Fruit fly (Drosophila melanogaster): ENCODE measurements around the gene CG11085.

Gene CG11085

DNA sequence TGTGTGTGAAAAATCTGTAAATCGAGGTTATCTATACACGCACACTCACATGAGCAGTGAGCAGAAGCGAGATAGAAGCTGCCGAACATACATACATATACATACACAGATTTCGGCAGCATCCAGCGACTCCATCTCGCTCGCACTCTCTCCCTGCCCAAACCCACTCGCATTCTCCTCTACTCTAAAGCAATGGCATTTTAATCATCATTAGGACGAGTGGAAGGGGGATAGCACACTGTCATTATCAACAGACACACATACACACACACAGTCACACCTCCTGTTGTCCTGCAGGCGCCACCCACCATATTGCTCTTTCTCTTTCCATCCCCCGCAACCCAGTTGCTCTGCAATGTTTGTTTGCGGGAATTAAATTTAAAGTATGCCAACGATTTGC lies 17.9 kb downstream of the CG11085 start:
- TF ChIP-seq Hnf4 (GFP tag; optimal IDR thresholded peaks at IDR 0.05), result no peak
- TF ChIP-seq CrebA (GFP tag; optimal IDR thresholded peaks at IDR 0.05; ENCODE audit: borderline replicate concordance), result no peak
- TF ChIP-seq dl (GFP tag; optimal IDR thresholded peaks at IDR 0.05; ENCODE audit: insufficient read depth in 1 of 2, partially characterized antibody in 2 of 2), result no peak
- no peak for TF ChIP-seq N (GFP tag; optimal IDR thresholded peaks at IDR 0.05)
- no peak for TF ChIP-seq lola (GFP tag; optimal IDR thresholded peaks at IDR 0.05)
- no peak for TF ChIP-seq Dif (GFP tag; optimal IDR thresholded peaks at IDR 0.05; ENCODE audit: partially characterized antibody)
- TF ChIP-seq woc (GFP tag; optimal IDR thresholded peaks at IDR 0.05), result no peak
- TF ChIP-seq CG32264 (GFP tag; optimal IDR thresholded peaks at IDR 0.05), result no peak
- TF ChIP-seq dsf (GFP tag; optimal IDR thresholded peaks at IDR 0.05; ENCODE audit: borderline replicate concordance), result no peak

DNA sequence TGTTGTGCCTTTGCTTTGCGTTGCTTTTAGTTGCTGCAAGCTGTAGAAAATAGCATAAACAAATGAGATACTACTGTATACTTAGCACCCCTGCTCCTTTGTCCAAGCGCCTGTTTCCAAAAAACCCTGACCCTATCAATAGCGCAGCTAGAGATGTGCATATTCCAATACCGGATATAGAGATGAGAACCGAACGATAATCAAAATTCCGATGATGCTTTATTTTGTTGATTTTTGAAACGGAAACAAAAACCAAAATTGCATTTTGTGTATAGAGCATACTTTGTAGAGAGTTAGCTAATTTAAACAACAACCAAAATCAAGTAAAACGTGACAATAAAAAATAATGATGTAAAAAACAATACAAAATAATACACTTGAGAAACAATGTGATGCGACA lies 29.2 kb downstream of the CG11085 start:
- TF ChIP-seq Sp1 (GFP tag; optimal IDR thresholded peaks at IDR 0.05), result no peak
- no peak for TF ChIP-seq Hr78 (GFP tag; optimal IDR thresholded peaks at IDR 0.05)
- TF ChIP-seq N (GFP tag; optimal IDR thresholded peaks at IDR 0.05), result no peak
- TF ChIP-seq OdsH (GFP tag; optimal IDR thresholded peaks at IDR 0.05), result no peak
- TF ChIP-seq Mio (GFP tag; optimal IDR thresholded peaks at IDR 0.05), result no peak
- TF ChIP-seq fru (GFP tag; optimal IDR thresholded peaks at IDR 0.05), result no peak
- no peak for TF ChIP-seq CG32264 (GFP tag; optimal IDR thresholded peaks at IDR 0.05)
- TF ChIP-seq woc (GFP tag; optimal IDR thresholded peaks at IDR 0.05), result no peak
- TF ChIP-seq Dif (GFP tag; optimal IDR thresholded peaks at IDR 0.05; ENCODE audit: partially characterized antibody), result no peak
- no peak for TF ChIP-seq psq (GFP tag; optimal IDR thresholded peaks at IDR 0.05)
- TF ChIP-seq Jra (GFP tag; optimal IDR thresholded peaks at IDR 0.05), result no peak
- no peak for TF ChIP-seq Myc (optimal IDR thresholded peaks at IDR 0.05)
- TF ChIP-seq Dfd (GFP tag; optimal IDR thresholded peaks at IDR 0.05), result no peak
- TF ChIP-seq dsf (GFP tag; optimal IDR thresholded peaks at IDR 0.05; ENCODE audit: borderline replicate concordance), result no peak
- TF ChIP-seq Hr83 (GFP tag; optimal IDR thresholded peaks at IDR 0.05; ENCODE audit: poor library complexity, severe bottlenecking), result no peak
- no peak for TF ChIP-seq dl (GFP tag; optimal IDR thresholded peaks at IDR 0.05; ENCODE audit: insufficient read depth in 1 of 2, partially characterized antibody in 2 of 2)
- no peak for TF ChIP-seq Hnf4 (GFP tag; optimal IDR thresholded peaks at IDR 0.05)
- no peak for TF ChIP-seq GATAd (GFP tag; optimal IDR thresholded peaks at IDR 0.05)
- no peak for TF ChIP-seq Abd-B (GFP tag; optimal IDR thresholded peaks at IDR 0.05)
- TF ChIP-seq lola (GFP tag; optimal IDR thresholded peaks at IDR 0.05), result no peak

DNA sequence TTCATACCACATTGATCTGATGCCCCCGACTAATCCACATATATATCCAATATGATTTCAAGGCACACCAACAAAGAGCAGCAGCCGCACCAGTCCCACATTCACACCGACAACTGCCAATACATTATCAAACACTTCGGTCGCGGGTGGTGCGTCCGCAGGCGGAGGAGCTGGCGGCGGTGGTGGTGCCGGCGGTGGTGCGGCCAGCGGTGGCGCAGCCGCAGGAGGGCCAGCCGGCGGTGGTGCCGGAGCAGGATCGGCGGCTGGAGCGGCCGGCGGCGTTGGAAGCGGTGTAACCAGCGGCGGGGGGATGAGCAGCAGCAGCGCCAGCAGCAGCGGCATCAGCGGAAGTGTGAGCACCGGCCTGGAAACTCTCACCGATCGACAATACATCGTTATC lies 35.5 kb downstream of the CG11085 start:
- TF ChIP-seq Dfd (GFP tag; optimal IDR thresholded peaks at IDR 0.05) (peak; percentile 91), GATAd (GFP tag; optimal IDR thresholded peaks at IDR 0.05) (no peak), Sp1 (GFP tag; optimal IDR thresholded peaks at IDR 0.05) (no peak), dsf (GFP tag; optimal IDR thresholded peaks at IDR 0.05; ENCODE audit: borderline replicate concordance) (no peak)

DNA sequence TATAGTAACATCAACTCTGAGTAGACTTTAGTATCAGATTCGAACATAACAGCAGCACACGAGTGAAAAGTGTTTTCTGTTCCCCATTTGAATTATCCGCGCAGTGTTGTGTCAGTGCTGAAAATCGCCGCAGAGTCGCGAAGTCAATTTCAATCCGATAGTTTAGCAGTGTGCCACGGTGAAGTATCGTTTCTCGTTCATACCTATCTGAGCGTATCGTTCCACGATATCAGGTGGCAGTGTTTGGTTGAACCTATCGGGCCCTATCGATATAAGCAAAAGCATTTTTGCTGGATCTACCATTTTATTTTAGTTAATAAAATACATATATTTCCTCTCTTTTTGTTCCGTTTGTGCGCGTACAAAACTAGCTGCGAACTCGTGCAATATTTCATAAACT lies 37.5 kb downstream of the CG11085 start, which contains the start of gene CkIalpha:
Gene CkIalpha (plus strand): TSS at position 53 of the 400 bp plus-strand sequence.
- TF ChIP-seq lola (GFP tag; optimal IDR thresholded peaks at IDR 0.05), result no peak
- TF ChIP-seq OdsH (GFP tag; optimal IDR thresholded peaks at IDR 0.05), result peak; percentile 31
- TF ChIP-seq Hr78 (GFP tag; optimal IDR thresholded peaks at IDR 0.05), result no peak
- TF ChIP-seq sv (GFP tag; optimal IDR thresholded peaks at IDR 0.05), result peak; percentile 28
- TF ChIP-seq foxo (GFP tag; optimal IDR thresholded peaks at IDR 0.05), result peak in 1 of 2 experiments; percentile 77
- TF ChIP-seq jim (GFP tag; optimal IDR thresholded peaks at IDR 0.05), result peak; percentile 11
- TF ChIP-seq Abd-B (GFP tag; optimal IDR thresholded peaks at IDR 0.05), result no peak
- peak; percentile 41 for TF ChIP-seq GATAd (GFP tag; optimal IDR thresholded peaks at IDR 0.05)
- peak; percentile 56 for TF ChIP-seq dsf (GFP tag; optimal IDR thresholded peaks at IDR 0.05; ENCODE audit: borderline replicate concordance)
- peak; percentile 84 for TF ChIP-seq Hnf4 (GFP tag; optimal IDR thresholded peaks at IDR 0.05)
- TF ChIP-seq Rel (GFP tag; optimal IDR thresholded peaks at IDR 0.05), result no peak
- peak; percentile 89 for TF ChIP-seq Rel (tag; optimal IDR thresholded peaks at IDR 0.05)
- peak; percentile 54 for TF ChIP-seq br (GFP tag; optimal IDR thresholded peaks at IDR 0.05)
- no peak for TF ChIP-seq Vsx2 (GFP tag; optimal IDR thresholded peaks at IDR 0.05; ENCODE audit: partially characterized antibody)
- TF ChIP-seq sage (GFP tag; optimal IDR thresholded peaks at IDR 0.05), result peak; percentile 45
- peak; percentile 42 for TF ChIP-seq CG9705 (GFP tag; optimal IDR thresholded peaks at IDR 0.05)
- TF ChIP-seq Sp1 (GFP tag; optimal IDR thresholded peaks at IDR 0.05), result peak; percentile 44
- peak; percentile 34 for TF ChIP-seq dmrt93B (GFP tag; optimal IDR thresholded peaks at IDR 0.05)
- TF ChIP-seq h (GFP tag; optimal IDR thresholded peaks at IDR 0.05), result peak; percentile 78
- peak; percentile 94 for TF ChIP-seq Hr83 (GFP tag; optimal IDR thresholded peaks at IDR 0.05; ENCODE audit: poor library complexity, severe bottlenecking)
- peak; percentile 77 for TF ChIP-seq Jra (GFP tag; optimal IDR thresholded peaks at IDR 0.05)
- TF ChIP-seq tai (GFP tag; optimal IDR thresholded peaks at IDR 0.05), result peak; percentile 90
- TF ChIP-seq rgr (GFP tag; optimal IDR thresholded peaks at IDR 0.05), result peak; percentile 73
- TF ChIP-seq HLH106 (tag; optimal IDR thresholded peaks at IDR 0.05), result peak; percentile 60
- no peak for TF ChIP-seq CG32264 (GFP tag; optimal IDR thresholded peaks at IDR 0.05)
- TF ChIP-seq psq (GFP tag; optimal IDR thresholded peaks at IDR 0.05), result peak; percentile 8
- no peak for TF ChIP-seq Myc (optimal IDR thresholded peaks at IDR 0.05)
- TF ChIP-seq brk (GFP tag; optimal IDR thresholded peaks at IDR 0.05), result peak; percentile 41
- peak; percentile 47 for TF ChIP-seq ey (GFP tag; optimal IDR thresholded peaks at IDR 0.05)
- peak; percentile 64 for TF ChIP-seq fru (GFP tag; optimal IDR thresholded peaks at IDR 0.05)
